Worm (Caenorhabditis elegans) whole organism, young adult: Measurements from ENCODE around the gene ced-4.

Source experiments
- B0035.1 ChIP-seq: sonication (generic microtip); optimal IDR thresholded peaks from 2 replicates; lab custom pipeline; 2016; ENCODE audit warnings: missing genetic modification characterization, mild to moderate bottlenecking, missing compliant biosample characterization, missing genotype, missing genetic modification reagents
- B0261.1 ChIP-seq: sonication (generic microtip); optimal IDR thresholded peaks from 2 replicates; lab custom pipeline; 2016; ENCODE audit warnings: mild to moderate bottlenecking, missing genetic modification characterization, moderate library complexity, missing compliant biosample characterization
- B0336.3 ChIP-seq: fragments of 200-800 bp; sonication (Bioruptor generic); IDR thresholded peaks from 2 replicates; pipeline ENCODE4 v1.3.6; 2022; ENCODE audit warnings: missing genetic modification characterization, missing compliant biosample characterization
- F10E7.11 ChIP-seq: sonication (generic microtip); optimal IDR thresholded peaks from 2 replicates; lab custom pipeline; 2017; ENCODE audit warnings: mild to moderate bottlenecking, missing genetic modification characterization, moderate library complexity, missing compliant biosample characterization
- F57A8.1 ChIP-seq: fragments of 200-800 bp; sonication (Bioruptor generic); optimal IDR thresholded peaks from 2 replicates; lab custom pipeline; 2018; ENCODE audit warnings: mild to moderate bottlenecking, missing genetic modification characterization, moderate library complexity, missing compliant biosample characterization
- Y67H2A.10 ChIP-seq: fragments of 200-800 bp; sonication (Bioruptor generic); conservative IDR thresholded peaks from 2 replicates; pipeline ENCODE4 v1.3.6; 2022; ENCODE audit warnings: missing genetic modification reagents, missing genetic modification characterization, missing compliant biosample characterization
- ama-1 ChIP-seq, 3 experiments: fragments of 150-350 bp in 1 of 3; sonication (generic microtip) in 2 of 3; optimal IDR thresholded peaks; 2 replicates each; lab custom pipeline; 2014 to 2018; ENCODE audit warnings: missing biosample characterization in 2 of 3, missing genetic modification characterization in 2 of 3, missing genetic modification reagents in 2 of 3
- aptf-2 ChIP-seq: fragments of 200-800 bp; sonication (Bioruptor generic); conservative IDR thresholded peaks from 2 replicates; pipeline ENCODE4 v1.3.6; 2022; ENCODE audit warnings: missing genetic modification reagents, missing genetic modification characterization, missing compliant biosample characterization
- athp-1 ChIP-seq: sonication (generic microtip); optimal IDR thresholded peaks from 2 replicates; lab custom pipeline; 2017; ENCODE audit warnings: mild to moderate bottlenecking, missing genetic modification characterization, missing compliant biosample characterization
- bed-2 ChIP-seq: fragments of 200-800 bp; sonication (Bioruptor generic); IDR thresholded peaks from 2 replicates; pipeline ENCODE4 v1.3.6; 2022; ENCODE audit warnings: missing genetic modification reagents, missing genetic modification characterization, missing compliant biosample characterization
- cebp-1 ChIP-seq, 2 experiments: fragments of 200-800 bp in 1 of 2; sonication (Bioruptor generic) in 1 of 2; sonication (generic microtip) in 1 of 2; IDR thresholded peaks in 1 of 2; optimal IDR thresholded peaks in 1 of 2; 2 replicates each; pipeline versions ENCODE4 v1.3.6 to Lab custom; 2017 to 2022; ENCODE audit warnings: missing compliant biosample characterization in 2 of 2, missing genetic modification characterization in 2 of 2, mild to moderate bottlenecking in 1 of 2, missing genetic modification reagents in 1 of 2, moderate library complexity in 1 of 2
- ceh-100 ChIP-seq: fragments of 200-800 bp; sonication (Bioruptor generic); IDR thresholded peaks from 2 replicates; pipeline ENCODE4 v1.3.6; 2022; ENCODE audit warnings: missing genetic modification reagents, missing genetic modification characterization, missing compliant biosample characterization
- ceh-40 ChIP-seq: fragments of 200-800 bp; sonication (Bioruptor generic); IDR thresholded peaks from 2 replicates; pipeline ENCODE4 v1.3.6; 2022; ENCODE audit warnings: missing genetic modification characterization, missing compliant biosample characterization
- ceh-79 ChIP-seq: sonication (generic microtip); optimal IDR thresholded peaks from 2 replicates; lab custom pipeline; 2017; ENCODE audit warnings: mild to moderate bottlenecking, missing genetic modification characterization, missing compliant biosample characterization
- ceh-91 ChIP-seq: fragments of 200-800 bp; sonication (Bioruptor generic); IDR thresholded peaks from 2 replicates; pipeline ENCODE4 v1.3.6; 2022; ENCODE audit warnings: missing genetic modification reagents, missing genetic modification characterization, missing compliant biosample characterization
- dpff-1 ChIP-seq: sonication (generic microtip); optimal IDR thresholded peaks from 2 replicates; lab custom pipeline; 2017; ENCODE audit warnings: mild to moderate bottlenecking, missing genetic modification characterization, missing compliant biosample characterization
- hrde-1 ChIP-seq: sonication (generic microtip); optimal IDR thresholded peaks from 2 replicates; lab custom pipeline; 2016; ENCODE audit warnings: missing genetic modification characterization, mild to moderate bottlenecking, missing compliant biosample characterization, moderate library complexity, missing genotype, missing genetic modification reagents, borderline replicate concordance
- hsf-1 ChIP-seq: fragments of 200-800 bp; sonication (Bioruptor generic); IDR thresholded peaks from 2 replicates; pipeline ENCODE4 v1.3.6; 2022; ENCODE audit warnings: missing genetic modification reagents, missing genetic modification characterization, missing compliant biosample characterization
- lir-1 ChIP-seq: fragments of 200-800 bp; sonication (Bioruptor generic); conservative IDR thresholded peaks from 2 replicates; pipeline ENCODE4 v1.3.6; 2022; ENCODE audit warnings: missing genetic modification reagents, missing genetic modification characterization, missing compliant biosample characterization
- lsl-1 ChIP-seq: fragments of 200-800 bp; sonication (Bioruptor generic); optimal IDR thresholded peaks from 2 replicates; lab custom pipeline; 2018; ENCODE audit warnings: mild to moderate bottlenecking, missing genetic modification characterization, moderate library complexity, missing compliant biosample characterization
- lsy-27 ChIP-seq: sonication (generic microtip); optimal IDR thresholded peaks from 2 replicates; lab custom pipeline; 2017; ENCODE audit warnings: missing genetic modification characterization, mild to moderate bottlenecking, missing compliant biosample characterization, antibody characterized with exemption, missing genotype, borderline replicate concordance; ENCODE audit not compliant: insufficient read depth
- mcd-1 ChIP-seq: fragments of 200-800 bp; sonication (Bioruptor generic); IDR thresholded peaks from 2 replicates; pipeline ENCODE4 v1.3.6; 2022; ENCODE audit warnings: missing genetic modification reagents, missing genetic modification characterization, missing compliant biosample characterization
- mes-4 ChIP-seq: sonication (generic microtip); optimal IDR thresholded peaks from 2 replicates; lab custom pipeline; 2016; ENCODE audit warnings: missing genotype, missing genetic modification characterization, missing compliant biosample characterization
- mxl-1 ChIP-seq: sonication (generic microtip); optimal IDR thresholded peaks from 2 replicates; lab custom pipeline; 2016; ENCODE audit warnings: missing genetic modification characterization, missing compliant biosample characterization
- nfya-2 ChIP-seq: fragments of 200-800 bp; sonication (Bioruptor generic); IDR thresholded peaks from 2 replicates; pipeline ENCODE4 v1.3.6; 2022; ENCODE audit warnings: missing genetic modification reagents, missing genetic modification characterization, missing compliant biosample characterization
- nfyb-1 ChIP-seq: fragments of 200-800 bp; sonication (Bioruptor generic); IDR thresholded peaks from 2 replicates; pipeline ENCODE4 v1.3.6; 2022; ENCODE audit warnings: missing genetic modification reagents, missing genetic modification characterization, missing compliant biosample characterization
- nhr-27 ChIP-seq: fragments of 200-800 bp; sonication (Bioruptor generic); optimal IDR thresholded peaks from 2 replicates; lab custom pipeline; 2018; ENCODE audit warnings: mild to moderate bottlenecking, missing genetic modification characterization, moderate library complexity, missing compliant biosample characterization
- rcor-1 ChIP-seq: fragments of 200-800 bp; sonication (Bioruptor generic); IDR thresholded peaks from 2 replicates; pipeline ENCODE4 v1.3.6; 2022; ENCODE audit warnings: missing genetic modification reagents, missing genetic modification characterization, missing compliant biosample characterization
- rec-8 ChIP-seq, 2 experiments: sonication (generic microtip); optimal IDR thresholded peaks; 2 replicates each; lab custom pipeline; 2016; ENCODE audit warnings: mild to moderate bottlenecking in 2 of 2, missing genetic modification characterization in 2 of 2, missing genetic modification reagents in 2 of 2, missing genotype in 2 of 2, missing biosample characterization in 1 of 2, missing compliant biosample characterization in 1 of 2, moderate library complexity in 1 of 2
- snpc-1.1 ChIP-seq: sonication (generic microtip); optimal IDR thresholded peaks from 2 replicates; lab custom pipeline; 2017; ENCODE audit warnings: missing genetic modification characterization, mild to moderate bottlenecking, missing compliant biosample characterization, antibody characterized with exemption, moderate library complexity, missing genotype, missing genetic modification reagents; ENCODE audit not compliant: insufficient read depth
- snpc-1.3 ChIP-seq: sonication (generic microtip); optimal IDR thresholded peaks from 2 replicates; lab custom pipeline; 2017; ENCODE audit warnings: missing genetic modification characterization, mild to moderate bottlenecking, missing compliant biosample characterization, antibody characterized with exemption, moderate library complexity, missing genotype, missing genetic modification reagents; ENCODE audit not compliant: insufficient read depth
- somi-1 ChIP-seq: fragments of 200-800 bp; sonication (Bioruptor generic); optimal IDR thresholded peaks from 2 replicates; lab custom pipeline; 2018; ENCODE audit warnings: mild to moderate bottlenecking, missing genetic modification characterization, missing compliant biosample characterization
- zfh-2 ChIP-seq: fragments of 200-800 bp; sonication (Bioruptor generic); conservative IDR thresholded peaks from 2 replicates; pipeline ENCODE4 v1.3.6; 2022; ENCODE audit warnings: missing genetic modification reagents, missing genetic modification characterization, missing compliant biosample characterization
- ztf-25 ChIP-seq: fragments of 200-800 bp; sonication (Bioruptor generic); IDR thresholded peaks from 2 replicates; pipeline ENCODE4 v1.3.6; 2022; ENCODE audit warnings: missing genetic modification reagents, missing genetic modification characterization, missing compliant biosample characterization

Gene ced-4

ce11 chrIII:4826606-4827005 is 25.5 kb upstream of the ced-4 start, which contains the start of gene F26A1.3:
Gene F26A1.3, plus strand, starts transcription at chrIII:4826906.
- TF ChIP-seq cebp-1 (GFP tag; IDR thresholded peaks at IDR 0.05; lab: Robert Waterston, UW) = no peak
- no peak for TF ChIP-seq cebp-1 (tag; optimal IDR thresholded peaks at IDR 0.05; lab: Kevin White, UChicago)
- no peak for TF ChIP-seq ceh-79 (tag; lab: Kevin White, UChicago)
- no peak for TF ChIP-seq rec-8 (tag; optimal IDR thresholded peaks at IDR 0.05; lab: Kevin White, UChicago)
- no peak for TF ChIP-seq bed-2
- TF ChIP-seq zfh-2 = no peak
- TF ChIP-seq rcor-1 (GFP tag; lab: Robert Waterston, UW) = no peak
- no peak for TF ChIP-seq snpc-1.3 (tag; lab: Kevin White, UChicago)
- no peak for TF ChIP-seq dpff-1 (tag; lab: Kevin White, UChicago)

ce11 chrIII:4829440-4829839 is 22.7 kb upstream of the ced-4 start, which contains the start of gene F26A1.9:
Gene F26A1.9, minus strand, starts transcription at chrIII:4829540.
- no peak for TF ChIP-seq F10E7.11 (tag; lab: Kevin White, UChicago)
- no peak for TF ChIP-seq nfyb-1 (GFP tag; lab: Robert Waterston, UW)
- TF ChIP-seq mcd-1 = no peak
- TF ChIP-seq nfya-2 (GFP tag; lab: Robert Waterston, UW) = no peak
- no peak for TF ChIP-seq lsy-27 (tag; lab: Kevin White, UChicago)
- no peak for TF ChIP-seq somi-1
- TF ChIP-seq hsf-1 (GFP tag; lab: Robert Waterston, UW) = no peak
- no peak for TF ChIP-seq ama-1 (optimal IDR thresholded peaks at IDR 0.05; lab: Kevin White, UChicago)
- no peak for TF ChIP-seq ama-1 (GFP tag; optimal IDR thresholded peaks at IDR 0.05; lab: Kevin White, UChicago)
- no peak for TF ChIP-seq B0035.1 (tag; lab: Kevin White, UChicago)
- no peak for TF ChIP-seq lsl-1 (GFP tag; lab: Kevin White, UChicago)
- TF ChIP-seq ceh-100 (GFP tag; lab: Robert Waterston, UW) = no peak
- TF ChIP-seq, all 124 proteins: peak for 0

ce11 chrIII:4830207-4830606 is 21.9 kb upstream of the ced-4 start, which contains the start of gene nspd-9:
Gene nspd-9, minus strand, starts transcription at chrIII:4830307.
- TF ChIP-seq B0336.3 (GFP tag; lab: Robert Waterston, UW) = no peak
- TF ChIP-seq mxl-1 = no peak
- TF ChIP-seq lir-1 (GFP tag; lab: Robert Waterston, UW) = no peak
- TF ChIP-seq nhr-27 (tag; lab: Kevin White, UChicago) = no peak
- TF ChIP-seq, all 124 proteins: peak for 0

- no peak for TF ChIP-seq mes-4 (tag; lab: Kevin White, UChicago)
- no peak for TF ChIP-seq hrde-1
- no peak for TF ChIP-seq Y67H2A.10 (GFP tag; lab: Robert Waterston, UW)
- TF ChIP-seq aptf-2 (GFP tag; lab: Robert Waterston, UW) = no peak
- TF ChIP-seq nfyb-1 (GFP tag; lab: Robert Waterston, UW) = no peak
- TF ChIP-seq ceh-40 (GFP tag; lab: Robert Waterston, UW) = no peak
- no peak for TF ChIP-seq ceh-91 (GFP tag; lab: Robert Waterston, UW)
- no peak for TF ChIP-seq ztf-25 (GFP tag; lab: Robert Waterston, UW)
- TF ChIP-seq hsf-1 (GFP tag; lab: Robert Waterston, UW) = no peak
- no peak for TF ChIP-seq F57A8.1 (GFP tag; lab: Kevin White, UChicago)
- TF ChIP-seq B0261.1 = no peak
- TF ChIP-seq snpc-1.1 = no peak
- TF ChIP-seq athp-1 = no peak
Observed at ce11 chrIII:4837429-4837828, 14.7 kb upstream of the ced-4 start, which contains the start of the genes acbp-7 and F26A1.19. Gene acbp-7, plus strand, starts transcription at chrIII:4837729. Gene F26A1.19, plus strand, starts transcription at chrIII:4837731.
